Fruit fly (Drosophila melanogaster): ENCODE results near the gene CG14174.

The CG14174 gene

DNA sequence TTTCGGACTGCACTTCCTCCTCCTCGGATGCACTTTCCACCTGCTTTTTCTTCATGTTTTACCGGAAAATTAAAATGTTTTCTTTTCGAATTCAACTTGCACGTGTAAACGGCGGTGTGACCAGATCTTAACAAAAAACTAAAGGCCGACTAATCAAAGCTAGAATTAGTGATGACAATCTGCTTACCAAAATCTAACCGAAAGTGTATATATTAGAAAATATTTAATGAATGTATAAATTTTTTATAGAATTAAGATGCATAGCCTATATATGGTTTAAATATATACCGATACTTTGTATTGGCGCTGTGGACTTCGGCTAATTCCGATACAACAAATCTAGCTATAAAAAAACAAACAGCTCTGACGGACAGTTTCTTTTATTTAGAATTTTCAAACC is at the start of gene CG14174, which contains the start of gene CG18178:
Gene CG14174 (plus strand): TSS at position 400 of the 400 bp plus-strand sequence.
Gene CG18178 (minus strand): TSS at position 216 of the 400 bp plus-strand sequence.
- no peak for TF ChIP-seq CG8478 (optimal IDR thresholded peaks at IDR 0.05)
- no peak for TF ChIP-seq CTCF (optimal IDR thresholded peaks at IDR 0.05)

dm6 chr3L:9671372-9671771 is 47.8 kb upstream of the CG14174 start:
- no peak for TF ChIP-seq CTCF (optimal IDR thresholded peaks at IDR 0.05)
- TF ChIP-seq CG8478 (optimal IDR thresholded peaks at IDR 0.05), result no peak

DNA sequence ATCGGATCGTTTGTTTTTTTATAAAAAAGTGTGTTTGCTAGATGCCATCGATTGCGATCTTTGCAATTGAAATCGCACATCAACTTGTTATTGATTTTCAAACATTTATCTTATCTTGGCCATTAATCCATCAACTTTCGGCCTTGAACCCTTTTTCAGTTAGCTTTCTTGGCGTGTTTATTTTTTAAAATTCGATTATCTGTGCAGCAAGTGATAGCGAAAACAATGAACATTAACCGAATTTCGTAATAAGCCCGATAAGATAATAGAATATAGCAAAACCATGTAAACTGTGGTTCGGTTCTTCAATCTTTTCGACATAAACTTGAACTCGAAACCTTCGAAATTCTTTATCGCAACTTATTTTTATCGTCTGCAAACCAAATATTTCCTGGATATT is 44.8 kb upstream of the CG14174 start:
- no peak for TF ChIP-seq CTCF (optimal IDR thresholded peaks at IDR 0.05)
- no peak for TF ChIP-seq CG8478 (optimal IDR thresholded peaks at IDR 0.05)

DNA sequence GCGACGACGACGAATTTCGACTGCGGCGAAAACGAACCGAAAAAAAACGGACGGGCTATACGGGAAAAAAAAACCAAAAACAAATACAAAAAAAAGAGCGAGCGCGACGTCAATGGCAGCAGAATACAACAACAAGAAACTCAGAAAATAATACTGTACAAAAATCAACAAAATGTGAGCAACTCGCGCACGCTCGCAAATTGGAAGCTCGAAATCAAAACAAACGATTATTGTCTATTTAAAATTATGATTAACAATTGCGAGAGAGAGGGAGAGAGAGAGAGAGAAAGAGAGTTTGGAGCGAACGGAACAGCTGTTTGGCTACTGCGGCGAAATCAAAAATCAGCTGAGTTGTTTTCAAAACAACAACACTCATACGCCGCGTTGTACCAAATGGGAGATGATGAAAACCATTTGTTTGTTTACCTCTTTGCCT is 43.6 kb upstream of the CG14174 start:
- TF ChIP-seq CTCF (optimal IDR thresholded peaks at IDR 0.05) (no peak), CG8478 (optimal IDR thresholded peaks at IDR 0.05) (no peak)

dm6 chr3L:9677260-9677659 is 41.9 kb upstream of the CG14174 start:
- TF ChIP-seq CG8478 (optimal IDR thresholded peaks at IDR 0.05), result no peak
- TF ChIP-seq CTCF (optimal IDR thresholded peaks at IDR 0.05), result no peak

dm6 chr3L:9678007-9678497 is 41.1 kb upstream of the CG14174 start:
- TF ChIP-seq CTCF (optimal IDR thresholded peaks at IDR 0.05) (no peak), CG8478 (optimal IDR thresholded peaks at IDR 0.05) (no peak)

DNA sequence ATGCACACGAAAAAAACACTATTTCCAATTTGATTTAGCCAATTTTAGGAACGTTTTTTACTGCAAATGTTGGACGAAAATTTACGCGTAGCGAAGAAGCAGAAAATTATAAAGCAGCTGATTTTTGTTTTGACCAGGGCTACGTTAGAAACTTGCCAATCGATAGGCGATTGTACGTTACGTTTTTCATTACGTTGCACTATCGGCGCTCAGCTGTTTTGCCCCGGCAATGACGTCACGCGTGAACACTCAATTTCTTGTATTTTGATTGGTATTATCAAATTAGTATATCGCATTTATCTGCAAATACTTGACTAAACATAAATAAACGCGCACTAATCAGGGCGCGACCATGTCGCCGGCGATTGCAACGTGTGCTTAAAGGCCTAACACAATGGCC is 40.1 kb upstream of the CG14174 start, which contains the start of the genes fry and CG16717:
Gene fry (minus strand): TSS at position 110 of the 400 bp plus-strand sequence.
Gene CG16717 (plus strand): TSS at position 208 of the 400 bp plus-strand sequence.
- TF ChIP-seq CG8478 (optimal IDR thresholded peaks at IDR 0.05) (no peak), CTCF (optimal IDR thresholded peaks at IDR 0.05) (no peak)

dm6 chr3L:9680968-9681367 is 38.2 kb upstream of the CG14174 start, which contains the start of gene alphaTub67C:
alphaTub67C (plus strand) TSS chr3L:9681268.
- no peak for TF ChIP-seq CG8478 (optimal IDR thresholded peaks at IDR 0.05)

DNA sequence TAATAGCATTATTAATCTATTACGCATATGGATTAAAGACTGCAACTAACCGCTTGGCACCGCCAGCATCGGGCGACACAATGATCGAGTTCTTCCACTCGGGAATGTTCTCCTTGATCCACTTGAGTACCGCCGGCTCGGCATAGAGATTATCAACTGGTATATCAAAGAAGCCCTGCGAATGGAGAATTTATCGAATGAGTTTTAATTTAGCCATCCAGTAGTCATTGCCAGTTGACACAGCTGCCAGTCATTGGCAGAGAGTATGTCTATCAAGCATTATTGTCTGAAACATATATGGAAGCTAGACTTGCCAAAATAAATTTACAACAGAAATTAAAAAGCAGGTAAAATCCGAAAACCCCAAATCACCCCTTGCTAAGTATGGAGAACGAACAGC is 34.3 kb upstream of the CG14174 start, which contains the start of gene CG16719:
Gene CG16719 (plus strand): TSS at position 301 of the 400 bp plus-strand sequence.
- no peak for TF ChIP-seq CTCF (optimal IDR thresholded peaks at IDR 0.05)
- TF ChIP-seq CG8478 (optimal IDR thresholded peaks at IDR 0.05), result no peak

dm6 chr3L:9687536-9687935 is 31.6 kb upstream of the CG14174 start:
- TF ChIP-seq CG8478 (optimal IDR thresholded peaks at IDR 0.05) (no peak), CTCF (optimal IDR thresholded peaks at IDR 0.05) (no peak)

DNA sequence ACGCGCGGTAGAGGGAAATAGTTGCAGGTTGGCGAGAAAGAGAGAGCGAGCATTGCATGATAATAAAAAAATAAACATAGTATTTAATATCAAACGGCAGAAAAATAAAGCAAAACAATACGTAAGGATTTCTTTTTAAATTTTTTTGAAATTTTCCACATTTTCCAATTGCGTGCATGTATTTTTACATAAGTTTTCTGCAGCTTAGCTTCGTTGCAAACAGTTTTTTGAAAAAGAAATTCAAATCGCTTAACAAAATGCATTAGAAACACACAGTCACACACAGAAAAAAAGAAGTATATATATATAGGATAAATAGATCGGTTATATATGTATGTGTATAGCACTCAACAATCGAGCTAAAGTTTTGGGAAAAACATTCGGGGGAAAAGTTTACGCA is 30.5 kb upstream of the CG14174 start:
- no peak for TF ChIP-seq CG8478 (optimal IDR thresholded peaks at IDR 0.05)
- no peak for TF ChIP-seq CTCF (optimal IDR thresholded peaks at IDR 0.05)

DNA sequence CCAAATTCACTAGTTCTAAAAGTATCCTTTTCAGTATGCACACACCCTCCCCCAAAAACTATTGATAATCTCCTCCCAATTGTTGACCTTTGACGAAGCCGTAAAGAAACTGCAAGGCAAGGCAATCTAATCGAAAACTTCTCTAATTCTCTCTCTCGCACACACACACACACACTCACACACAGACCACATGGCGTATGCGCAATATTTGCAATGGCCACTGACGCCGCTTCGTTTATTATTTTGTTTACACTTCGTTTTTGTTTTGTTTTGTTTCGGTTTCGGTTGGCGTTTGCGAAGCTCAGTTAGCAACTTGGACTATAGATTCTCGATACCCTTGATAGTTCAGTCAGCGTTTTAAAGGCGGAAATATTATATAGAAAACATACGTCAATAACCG is 29.3 kb upstream of the CG14174 start:
- TF ChIP-seq CG8478 (optimal IDR thresholded peaks at IDR 0.05), result no peak
- no peak for TF ChIP-seq CTCF (optimal IDR thresholded peaks at IDR 0.05)

dm6 chr3L:9690798-9691475 is 28.2 kb upstream of the CG14174 start:
- no peak for TF ChIP-seq CTCF (optimal IDR thresholded peaks at IDR 0.05)
- TF ChIP-seq CG8478 (optimal IDR thresholded peaks at IDR 0.05), result no peak

DNA sequence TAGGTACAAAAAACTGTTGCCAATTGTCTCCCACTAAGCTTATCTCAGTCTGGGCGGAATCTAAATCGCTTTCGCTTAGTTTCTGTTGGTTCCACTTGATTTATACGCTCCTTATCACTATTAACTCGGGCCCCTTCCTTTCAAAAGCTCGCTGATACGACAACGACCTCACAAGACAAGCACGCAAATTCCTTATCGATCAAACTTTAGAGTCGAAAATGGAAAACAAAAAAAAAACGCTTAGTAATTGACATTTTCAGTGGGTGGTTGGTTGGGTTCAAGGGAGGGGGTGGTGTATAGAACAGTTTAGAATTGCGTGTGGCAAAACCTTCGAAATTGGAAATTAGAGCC is 27.7 kb upstream of the CG14174 start:
- no peak for TF ChIP-seq CTCF (optimal IDR thresholded peaks at IDR 0.05)
- TF ChIP-seq CG8478 (optimal IDR thresholded peaks at IDR 0.05), result no peak

DNA sequence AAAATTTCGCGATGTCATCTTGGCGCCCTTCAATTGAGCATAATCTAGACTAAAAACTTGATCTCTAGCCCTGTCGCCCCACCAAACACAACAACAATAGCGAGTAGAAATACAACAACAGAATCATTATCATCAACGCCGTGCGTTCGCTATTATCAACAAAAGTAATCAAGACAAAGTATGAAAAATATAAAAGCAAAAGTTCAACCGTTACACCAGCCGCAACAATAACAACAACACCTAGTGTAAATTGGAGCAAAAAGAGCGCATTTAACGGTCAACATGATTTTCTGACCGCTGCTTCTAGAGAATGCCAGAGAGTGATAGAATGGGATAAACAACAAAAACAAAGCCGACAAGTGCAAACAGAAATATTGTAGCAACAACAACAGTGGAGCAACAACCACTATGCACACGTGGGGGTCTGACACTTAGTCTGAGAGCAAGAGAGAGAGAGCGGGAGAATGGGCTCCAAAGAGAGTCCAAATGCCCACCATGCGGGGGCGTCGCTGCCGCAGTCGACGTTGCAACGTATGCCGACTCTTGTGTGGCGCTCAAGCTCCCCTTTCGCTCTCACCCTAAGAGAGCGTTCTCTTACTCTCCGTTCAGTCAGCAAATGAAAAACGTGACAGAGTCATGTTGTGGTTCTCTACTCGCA is 26.8 kb upstream of the CG14174 start:
- TF ChIP-seq CTCF (optimal IDR thresholded peaks at IDR 0.05) (no peak), CG8478 (optimal IDR thresholded peaks at IDR 0.05) (no peak)
